Worm (Caenorhabditis elegans) whole organism, L1 larva: Measurements from ENCODE around the gene trpp-9.

ENCODE experiments used
- C04F5.9 ChIP-seq: sonication (generic microtip); optimal IDR thresholded peaks from 2 replicates; lab custom pipeline; 2016; ENCODE audit warnings: missing genetic modification characterization, missing compliant biosample characterization
- Y116A8C.19 ChIP-seq: sonication (generic microtip); optimal IDR thresholded peaks from 2 replicates; lab custom pipeline; 2016; ENCODE audit warnings: missing compliant biosample characterization, missing genetic modification characterization, borderline replicate concordance
- aly-2 ChIP-seq: fragments of 150-350 bp; optimal IDR thresholded peaks from 2 replicates; lab custom pipeline; 2014; ENCODE audit warnings: missing biosample characterization, missing genetic modification characterization
- ama-1 ChIP-seq: fragments of 150-350 bp; optimal IDR thresholded peaks from 2 replicates; lab custom pipeline; 2014
- blmp-1 ChIP-seq: fragments of 150-350 bp; optimal IDR thresholded peaks from 2 replicates; lab custom pipeline; 2014; ENCODE audit warnings: missing biosample characterization, missing genetic modification characterization
- ceh-63 ChIP-seq: fragments of 200-800 bp; sonication (Bioruptor generic); optimal IDR thresholded peaks from 2 replicates; lab custom pipeline; 2018; ENCODE audit warnings: mild to moderate bottlenecking, missing genetic modification characterization, missing compliant biosample characterization
- ceh-8 ChIP-seq: fragments of 200-800 bp; sonication (Bioruptor generic); optimal IDR thresholded peaks from 2 replicates; lab custom pipeline; 2018; ENCODE audit warnings: mild to moderate bottlenecking, missing genetic modification characterization, moderate library complexity, missing compliant biosample characterization
- ceh-82 ChIP-seq, 3 experiments: fragments of 150-350 bp in 1 of 3; sonication (generic microtip) in 2 of 3; optimal IDR thresholded peaks; 2 replicates each; lab custom pipeline; 2014 to 2017; ENCODE audit warnings: missing biosample characterization in 3 of 3, missing genetic modification characterization in 3 of 3
- ceh-90 ChIP-seq: sonication (generic microtip); optimal IDR thresholded peaks from 2 replicates; lab custom pipeline; 2016; ENCODE audit warnings: missing genetic modification characterization, missing compliant biosample characterization
- dpl-1 ChIP-seq, 3 experiments: fragments of 150-350 bp in 2 of 3; sonication (generic microtip) in 1 of 3; optimal IDR thresholded peaks; 2 replicates each; lab custom pipeline; 2014 to 2017; ENCODE audit warnings: missing biosample characterization in 3 of 3, missing genetic modification characterization in 3 of 3, missing genetic modification reagents in 3 of 3
- egl-13 ChIP-seq: sonication (generic microtip); optimal IDR thresholded peaks from 2 replicates; lab custom pipeline; 2016; ENCODE audit warnings: missing genotype, missing genetic modification reagents, missing genetic modification characterization, missing compliant biosample characterization
- egl-27 ChIP-seq, 2 experiments: fragments of 150-350 bp in 1 of 2; sonication (generic microtip); optimal IDR thresholded peaks; 3 replicates each; lab custom pipeline; 2017 to 2018; ENCODE audit warnings: missing biosample characterization in 2 of 2, missing genetic modification characterization in 2 of 2, missing genetic modification reagents in 2 of 2
- elt-2 ChIP-seq: sonication (generic microtip); optimal IDR thresholded peaks from 2 replicates; lab custom pipeline; 2016; ENCODE audit warnings: missing genetic modification characterization, mild to moderate bottlenecking, inconsistent platforms, missing compliant biosample characterization, missing genetic modification reagents
- fkh-10 ChIP-seq: sonication (generic microtip); optimal IDR thresholded peaks from 2 replicates; lab custom pipeline; 2017; ENCODE audit warnings: missing biosample characterization, missing genetic modification reagents, missing genetic modification characterization
- fkh-8 ChIP-seq: sonication (generic microtip); optimal IDR thresholded peaks from 2 replicates; lab custom pipeline; 2016; ENCODE audit warnings: mild to moderate bottlenecking, missing genetic modification characterization, missing compliant biosample characterization
- grh-1 ChIP-seq: fragments of 200-800 bp; sonication (Bioruptor generic); IDR thresholded peaks from 2 replicates; pipeline ENCODE4 v1.3.6; 2022; ENCODE audit warnings: missing genetic modification reagents, missing genetic modification characterization, missing compliant biosample characterization
- hlh-4 ChIP-seq: sonication (generic microtip); optimal IDR thresholded peaks from 2 replicates; lab custom pipeline; 2016; ENCODE audit warnings: mild to moderate bottlenecking, missing genetic modification characterization, missing compliant biosample characterization
- isw-1 ChIP-seq: fragments of 200-800 bp; sonication (Bioruptor generic); IDR thresholded peaks from 2 replicates; pipeline ENCODE4 v1.3.6; 2022; ENCODE audit warnings: missing genetic modification characterization, missing compliant biosample characterization
- jun-1 ChIP-seq: fragments of 150-350 bp; optimal IDR thresholded peaks from 2 replicates; lab custom pipeline; 2014; ENCODE audit warnings: missing biosample characterization, missing genetic modification reagents, missing genetic modification characterization
- lin-13 ChIP-seq: fragments of 150-350 bp; optimal IDR thresholded peaks from 2 replicates; lab custom pipeline; 2014; ENCODE audit warnings: missing biosample characterization, missing genetic modification reagents, missing genetic modification characterization
- lin-14 ChIP-seq: fragments of 200-800 bp; sonication (Bioruptor generic); optimal IDR thresholded peaks from 2 replicates; lab custom pipeline; 2018; ENCODE audit warnings: mild to moderate bottlenecking, missing genetic modification characterization, moderate library complexity, missing compliant biosample characterization
- lin-15B ChIP-seq: fragments of 150-350 bp; sonication (generic microtip); optimal IDR thresholded peaks from 3 replicates; lab custom pipeline; 2014; ENCODE audit warnings: missing biosample characterization, missing genetic modification characterization
- lin-35 ChIP-seq, 2 experiments: fragments of 150-350 bp; optimal IDR thresholded peaks; 2 replicates each; lab custom pipeline; 2014; ENCODE audit warnings: missing biosample characterization in 2 of 2, missing genetic modification characterization in 2 of 2, missing genetic modification reagents in 2 of 2
- lir-3 ChIP-seq: sonication (generic microtip); optimal IDR thresholded peaks from 2 replicates; lab custom pipeline; 2016; ENCODE audit warnings: mild to moderate bottlenecking, missing genetic modification characterization, moderate library complexity, missing compliant biosample characterization; ENCODE audit not compliant: poor library complexity
- mab-9 ChIP-seq: fragments of 200-800 bp; sonication (Bioruptor generic); IDR thresholded peaks from 2 replicates; pipeline ENCODE4 v1.3.6; 2022; ENCODE audit warnings: missing genetic modification reagents, missing genetic modification characterization, missing compliant biosample characterization
- mdl-1 ChIP-seq, 2 experiments: fragments of 150-350 bp; optimal IDR thresholded peaks; 2 replicates each; lab custom pipeline; 2014 to 2017; ENCODE audit warnings: missing biosample characterization in 2 of 2, missing genetic modification characterization in 2 of 2, inconsistent platforms in 1 of 2
- mef-2 ChIP-seq: fragments of 150-350 bp; optimal IDR thresholded peaks from 2 replicates; lab custom pipeline; 2014; ENCODE audit warnings: missing biosample characterization, missing genetic modification characterization
- mep-1 ChIP-seq: fragments of 150-350 bp; optimal IDR thresholded peaks from 2 replicates; lab custom pipeline; 2014; ENCODE audit warnings: missing biosample characterization, missing genetic modification characterization
- nhr-11 ChIP-seq: fragments of 150-350 bp; optimal IDR thresholded peaks from 2 replicates; lab custom pipeline; 2014; ENCODE audit warnings: missing biosample characterization, missing genetic modification characterization
- nhr-19 ChIP-seq: fragments of 200-800 bp; sonication (Bioruptor generic); conservative IDR thresholded peaks from 2 replicates; pipeline ENCODE4 v1.3.6; 2022; ENCODE audit warnings: missing genetic modification characterization, missing compliant biosample characterization
- nhr-237 ChIP-seq: fragments of 150-350 bp; optimal IDR thresholded peaks from 2 replicates; lab custom pipeline; 2014; ENCODE audit warnings: missing biosample characterization, missing genetic modification characterization
- nhr-28 ChIP-seq: fragments of 150-350 bp; optimal IDR thresholded peaks from 2 replicates; lab custom pipeline; 2014; ENCODE audit warnings: missing biosample characterization, missing genetic modification characterization
- nhr-71 ChIP-seq: sonication (generic microtip); optimal IDR thresholded peaks from 2 replicates; lab custom pipeline; 2016; ENCODE audit warnings: mild to moderate bottlenecking, missing genetic modification characterization, moderate library complexity, missing compliant biosample characterization
- nhr-84 ChIP-seq: sonication (generic microtip); optimal IDR thresholded peaks from 2 replicates; lab custom pipeline; 2017; ENCODE audit warnings: missing biosample characterization, missing genetic modification characterization
- nhr-90 ChIP-seq: sonication (generic microtip); optimal IDR thresholded peaks from 2 replicates; lab custom pipeline; 2016; ENCODE audit warnings: mild to moderate bottlenecking, missing genetic modification characterization, missing compliant biosample characterization; ENCODE audit not compliant: poor library complexity
- pag-3 ChIP-seq: sonication (generic microtip); optimal IDR thresholded peaks from 2 replicates; lab custom pipeline; 2017; ENCODE audit warnings: missing genetic modification characterization, mild to moderate bottlenecking, missing compliant biosample characterization, antibody characterized with exemption, borderline replicate concordance; ENCODE audit not compliant: insufficient read depth
- pax-3 ChIP-seq: fragments of 200-800 bp; sonication (Bioruptor generic); optimal IDR thresholded peaks from 2 replicates; lab custom pipeline; 2018; ENCODE audit warnings: mild to moderate bottlenecking, missing genetic modification characterization, moderate library complexity, missing compliant biosample characterization
- pqm-1 ChIP-seq: sonication (generic microtip); optimal IDR thresholded peaks from 3 replicates; lab custom pipeline; 2017; ENCODE audit warnings: missing biosample characterization, missing genetic modification characterization
- rnt-1 ChIP-seq: sonication (generic microtip); optimal IDR thresholded peaks from 2 replicates; lab custom pipeline; 2016; ENCODE audit warnings: mild to moderate bottlenecking, missing genetic modification characterization, moderate library complexity, missing compliant biosample characterization
- snu-23 ChIP-seq: sonication (generic microtip); optimal IDR thresholded peaks from 2 replicates; lab custom pipeline; 2016; ENCODE audit warnings: missing genetic modification characterization, missing compliant biosample characterization
- xbp-1 ChIP-seq: sonication (generic microtip); optimal IDR thresholded peaks from 2 replicates; lab custom pipeline; 2016; ENCODE audit warnings: missing genetic modification characterization, missing compliant biosample characterization
- zag-1 ChIP-seq: fragments of 150-350 bp; optimal IDR thresholded peaks from 2 replicates; lab custom pipeline; 2014; ENCODE audit warnings: missing biosample characterization, missing genetic modification characterization
- ztf-11 ChIP-seq, 2 experiments: sonication (generic microtip); optimal IDR thresholded peaks; 2 replicates each; lab custom pipeline; 2016 to 2017; ENCODE audit warnings: missing genetic modification characterization in 2 of 2, missing biosample characterization in 1 of 2, missing compliant biosample characterization in 1 of 2

The trpp-9 gene

DNA sequence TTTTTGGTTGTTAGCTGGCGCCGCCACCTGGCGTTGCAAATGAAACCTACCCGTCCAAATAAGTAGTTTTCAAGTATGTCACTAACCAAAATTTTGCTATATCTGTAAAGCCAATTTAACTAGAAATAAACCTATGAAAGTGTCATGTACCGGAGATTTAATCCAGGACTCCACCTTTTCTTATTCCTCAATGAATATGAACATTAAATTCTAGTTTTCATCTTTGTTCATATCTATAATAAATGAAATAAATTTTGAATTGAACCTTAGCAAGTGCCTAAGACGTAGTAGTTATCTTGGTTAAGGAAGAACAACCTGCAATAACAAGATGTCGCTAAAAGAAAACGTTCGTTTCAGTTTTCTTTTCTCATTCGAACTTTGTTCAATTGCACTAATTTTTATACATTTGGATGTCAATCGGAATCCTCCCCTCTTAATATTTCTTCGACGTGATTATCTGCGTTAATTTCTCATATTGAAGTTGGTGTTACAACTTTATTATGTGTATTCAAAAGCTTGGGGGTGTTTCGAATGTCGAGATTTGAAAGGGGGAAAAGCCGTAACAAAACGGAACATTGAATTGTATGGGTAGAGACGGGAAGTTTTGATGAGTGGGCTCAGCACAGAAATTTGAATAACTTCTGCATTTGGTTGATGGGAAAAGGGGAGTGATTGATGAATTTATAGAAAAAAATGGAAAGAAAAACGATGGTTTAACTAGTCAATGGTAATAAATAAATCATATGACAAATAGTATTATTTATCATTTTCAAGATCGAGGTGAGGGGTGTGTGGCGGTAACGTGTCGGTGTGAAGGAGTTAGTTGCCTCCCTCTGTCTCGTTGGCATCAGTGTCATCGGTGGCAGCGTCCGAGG, 39.7 kb downstream of the trpp-9 start (continued):
- TF ChIP-seq nhr-71 (tag; lab: Kevin White, UChicago), result peak; percentile 60
- no peak for TF ChIP-seq mdl-1 (tag; optimal IDR thresholded peaks at IDR 0.05; lab: Kevin White, UChicago)
- peak; percentile 16 for TF ChIP-seq xbp-1 (tag; lab: Kevin White, UChicago)
- TF ChIP-seq nhr-19, result 0 out of 2 replicates have a peak, but pooled peaks have one; percentile 12
- no peak for TF ChIP-seq ceh-8 (GFP tag; lab: Kevin White, UChicago)
- no peak for TF ChIP-seq grh-1 (GFP tag; lab: Robert Waterston, UW)
- peak; percentile 27 for TF ChIP-seq jun-1 (tag; lab: Kevin White, UChicago)
- TF ChIP-seq egl-27 (tag; optimal IDR thresholded peaks at IDR 0.05; lab: Kevin White, UChicago), result no peak
- no peak for TF ChIP-seq pax-3
- TF ChIP-seq ceh-90, result no peak
- no peak for TF ChIP-seq ceh-63 (GFP tag; lab: Kevin White, UChicago)
- no peak for TF ChIP-seq nhr-11 (tag; lab: Kevin White, UChicago)
- no peak for TF ChIP-seq ztf-11 (tag; optimal IDR thresholded peaks at IDR 0.05; lab: Kevin White, UChicago)
- TF ChIP-seq C04F5.9, result no peak
- TF ChIP-seq, all 84 proteins: peak for 22

DNA sequence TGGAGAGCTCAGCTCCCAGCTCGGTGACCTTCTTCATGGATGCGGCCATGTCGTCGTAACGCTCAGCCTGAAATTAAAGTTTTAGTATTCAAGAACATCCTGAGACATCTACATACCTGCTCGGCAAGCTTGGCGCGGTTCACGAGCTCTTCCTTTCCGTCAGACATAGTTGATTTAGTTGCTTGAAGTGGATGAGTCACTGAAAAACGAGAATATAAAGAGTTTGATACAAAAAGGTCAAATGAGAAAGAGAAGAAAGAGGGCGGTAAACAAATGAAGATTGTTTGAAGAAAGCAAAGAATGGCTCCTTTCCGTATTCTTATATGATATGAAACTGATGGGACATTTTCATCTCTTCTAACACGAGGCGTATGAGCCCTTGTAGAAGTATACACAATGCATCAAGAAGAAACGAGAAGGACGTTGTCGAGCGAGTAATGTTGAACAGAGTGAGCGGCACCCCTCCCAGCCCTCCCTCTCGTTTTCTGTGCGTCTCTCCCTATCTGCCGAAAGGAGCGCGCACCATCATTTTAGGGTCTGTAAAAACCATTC, 41.6 kb downstream of the trpp-9 start, which contains the start of gene ftt-2:
Gene ftt-2, minus strand, starts transcription at position 206 of the 552 bp plus-strand sequence.
- TF ChIP-seq nhr-28 (tag; lab: Kevin White, UChicago) (no peak), egl-13 (tag; lab: Kevin White, UChicago) (no peak), rnt-1 (tag; lab: Kevin White, UChicago) (peak; percentile 36), blmp-1 (tag; lab: Kevin White, UChicago) (no peak), nhr-237 (tag; lab: Kevin White, UChicago) (no peak), lin-14 (GFP tag; lab: Kevin White, UChicago) (no peak), ceh-90 (peak; percentile 42), ama-1 (lab: Kevin White, UChicago) (peak; percentile 36), fkh-8 (no peak), zag-1 (tag; lab: Kevin White, UChicago) (no peak), nhr-84 (no peak), mab-9 (no peak), dpl-1 (GFP tag; optimal IDR thresholded peaks at IDR 0.05; lab: Kevin White, UChicago) (no peak), nhr-90 (tag; lab: Kevin White, UChicago) (no peak), mef-2 (no peak), pqm-1 (tag; lab: Kevin White, UChicago) (no peak), elt-2 (no peak), Y116A8C.19 (tag; lab: Kevin White, UChicago) (no peak), ceh-82 (tag; optimal IDR thresholded peaks at IDR 0.05; lab: Kevin White, UChicago) (peak in 1 of 3 experiments; percentile 7), fkh-10 (GFP tag; lab: Kevin White, UChicago) (no peak)

DNA sequence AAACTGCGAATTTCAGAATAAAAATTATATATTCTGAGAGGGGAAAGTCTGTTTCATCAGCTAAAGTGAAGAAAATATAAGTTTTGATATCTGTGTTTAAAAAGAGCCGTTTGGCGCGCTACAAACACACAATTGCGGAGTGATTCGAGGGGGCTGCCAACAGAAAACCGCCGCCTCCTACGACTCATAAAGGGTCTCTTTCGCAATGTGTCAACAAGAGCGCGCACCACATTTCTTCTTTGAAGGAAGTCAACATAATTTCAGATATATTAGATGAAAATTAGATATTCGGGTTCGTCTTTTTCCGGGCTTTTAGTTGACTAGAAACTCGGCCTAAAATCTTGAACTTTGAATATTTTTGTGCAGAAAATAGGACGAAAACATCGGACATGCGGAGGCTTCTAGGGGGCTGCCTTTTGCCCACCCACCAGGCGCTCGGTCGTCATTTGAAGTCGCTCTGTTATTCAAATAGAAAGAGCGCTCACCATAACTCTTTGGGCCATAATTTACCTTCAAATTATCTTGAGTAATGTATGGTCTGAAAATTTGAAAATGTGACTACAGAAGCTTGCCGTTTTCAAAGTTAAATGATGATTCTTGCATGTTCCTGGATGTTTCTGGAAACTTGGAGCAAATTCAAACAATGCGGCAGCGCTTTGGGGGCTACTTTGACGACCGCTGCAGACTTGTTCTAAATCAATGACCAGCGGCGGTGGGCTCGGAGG, 42.2 kb downstream of the trpp-9 start:
- TF ChIP-seq lir-3 (tag; lab: Kevin White, UChicago) (peak; percentile 65), jun-1 (tag; lab: Kevin White, UChicago) (peak; percentile 31), nhr-11 (tag; lab: Kevin White, UChicago) (peak; percentile 86), pag-3 (tag; lab: Kevin White, UChicago) (no peak), dpl-1 (GFP tag; optimal IDR thresholded peaks at IDR 0.05; lab: Kevin White, UChicago) (peak; percentile 66 to 75 (median 69)), lin-13 (GFP tag; lab: Kevin White, UChicago) (peak; percentile 51), nhr-71 (tag; lab: Kevin White, UChicago) (peak; percentile 98), aly-2 (tag; lab: Kevin White, UChicago) (peak; percentile 43), snu-23 (GFP tag; lab: Kevin White, UChicago) (peak; percentile 95), fkh-8 (peak; percentile 97), mep-1 (peak; percentile 75), lin-35 (GFP tag; optimal IDR thresholded peaks at IDR 0.05; lab: Kevin White, UChicago) (peak; percentile 35 to 81), isw-1 (peak; percentile 89), mab-9 (peak; percentile 79), lin-15B (tag; lab: Kevin White, UChicago) (peak; percentile 10), nhr-28 (tag; lab: Kevin White, UChicago) (no peak), mdl-1 (tag; optimal IDR thresholded peaks at IDR 0.05; lab: Kevin White, UChicago) (peak in 1 of 2 experiments; percentile 43), ztf-11 (tag; optimal IDR thresholded peaks at IDR 0.05; lab: Kevin White, UChicago) (peak; percentile 82 to 90), hlh-4 (peak; percentile 28), egl-13 (tag; lab: Kevin White, UChicago) (peak; percentile 96), xbp-1 (tag; lab: Kevin White, UChicago) (peak; percentile 91)
